Worm (Caenorhabditis elegans) whole organism, L4 larva: ENCODE data around the gene M106.7.

ENCODE experiments used
- D1046.2 ChIP-seq: fragments of 200-800 bp; sonication (Bioruptor generic); IDR thresholded peaks from 2 replicates; pipeline ENCODE4 v1.3.6; 2022; ENCODE audit warnings: missing genetic modification characterization, missing compliant biosample characterization
- F10B5.3 ChIP-seq: sonication (generic microtip); optimal IDR thresholded peaks from 2 replicates; lab custom pipeline; 2016; ENCODE audit warnings: mild to moderate bottlenecking, missing genetic modification characterization, missing compliant biosample characterization
- F44E2.7 ChIP-seq: fragments of 200-800 bp; sonication (Bioruptor generic); IDR thresholded peaks from 2 replicates; pipeline ENCODE4 v2.1.2; 2022; ENCODE audit warnings: missing genetic modification characterization, missing compliant biosample characterization
- T26A8.4 ChIP-seq: fragments of 200-800 bp; sonication (Bioruptor generic); IDR thresholded peaks from 2 replicates; pipeline ENCODE4 v1.3.6; 2022; ENCODE audit warnings: missing genetic modification characterization, missing compliant biosample characterization
- Y75B8A.6 ChIP-seq: fragments of 200-800 bp; sonication (Bioruptor generic); IDR thresholded peaks from 2 replicates; pipeline ENCODE4 v1.3.6; 2022; ENCODE audit warnings: missing genetic modification reagents, missing genetic modification characterization, missing compliant biosample characterization
- ZK546.5 ChIP-seq, 2 experiments: sonication (generic microtip); optimal IDR thresholded peaks; 2 replicates each; lab custom pipeline; 2017; ENCODE audit warnings: missing biosample characterization in 2 of 2, missing genetic modification characterization in 2 of 2
- aha-1 ChIP-seq: fragments of 150-350 bp; peaks from one replicate; lab custom pipeline; 2014; ENCODE audit warnings: missing biosample characterization, missing genetic modification characterization
- ama-1 ChIP-seq: fragments of 150-350 bp; optimal IDR thresholded peaks from 2 replicates; lab custom pipeline; 2014; ENCODE audit warnings: inconsistent platforms, mixed read lengths
- ceh-62 ChIP-seq: sonication (generic microtip); optimal IDR thresholded peaks from 2 replicates; lab custom pipeline; 2017; ENCODE audit warnings: missing biosample characterization, missing genetic modification characterization
- ceh-82 ChIP-seq: sonication (generic microtip); optimal IDR thresholded peaks from 2 replicates; lab custom pipeline; 2017; ENCODE audit warnings: missing biosample characterization, missing genetic modification characterization
- ces-1 ChIP-seq: fragments of 150-350 bp; sonication (generic microtip); optimal IDR thresholded peaks from 4 replicates; lab custom pipeline; 2014; ENCODE audit warnings: missing biosample characterization, missing genetic modification reagents, missing genetic modification characterization
- cey-2 ChIP-seq: sonication (generic microtip); optimal IDR thresholded peaks from 3 replicates; lab custom pipeline; 2017; ENCODE audit warnings: missing genetic modification characterization, mild to moderate bottlenecking, missing compliant biosample characterization, antibody characterized with exemption, borderline replicate concordance; ENCODE audit not compliant: insufficient read depth
- daf-12 ChIP-seq: fragments of 150-350 bp; optimal IDR thresholded peaks from 2 replicates; lab custom pipeline; 2014; ENCODE audit warnings: missing biosample characterization, missing genetic modification reagents, missing genetic modification characterization
- dmd-8 ChIP-seq: fragments of 200-800 bp; sonication (Bioruptor generic); IDR thresholded peaks from 2 replicates; pipeline ENCODE4 v1.3.6; 2022; ENCODE audit warnings: missing genetic modification characterization, missing compliant biosample characterization
- dpl-1 ChIP-seq: fragments of 150-350 bp; optimal IDR thresholded peaks from 2 replicates; lab custom pipeline; 2014; ENCODE audit warnings: missing biosample characterization, missing genetic modification reagents, missing genetic modification characterization
- dve-1 ChIP-seq: sonication (generic microtip); optimal IDR thresholded peaks from 2 replicates; lab custom pipeline; 2017; ENCODE audit warnings: antibody characterized with exemption, mild to moderate bottlenecking, missing genetic modification characterization, missing compliant biosample characterization; ENCODE audit not compliant: insufficient read depth
- egl-43 ChIP-seq: fragments of 200-800 bp; sonication (Bioruptor generic); IDR thresholded peaks from 2 replicates; pipeline ENCODE4 v1.3.6; 2022; ENCODE audit warnings: missing genetic modification reagents, missing genetic modification characterization, missing compliant biosample characterization
- fkh-10 ChIP-seq: fragments of 150-350 bp; optimal IDR thresholded peaks from 2 replicates; lab custom pipeline; 2014; ENCODE audit warnings: missing biosample characterization, missing genetic modification reagents, missing genetic modification characterization
- hlh-30 ChIP-seq: sonication (generic microtip); optimal IDR thresholded peaks from 2 replicates; lab custom pipeline; 2017; ENCODE audit warnings: antibody characterized with exemption, mild to moderate bottlenecking, missing genetic modification characterization, missing compliant biosample characterization; ENCODE audit not compliant: insufficient read depth
- hmg-1.1 ChIP-seq: fragments of 200-800 bp; sonication (Bioruptor generic); IDR thresholded peaks from 2 replicates; pipeline ENCODE4 v1.3.6; 2022; ENCODE audit warnings: missing genetic modification reagents, missing genetic modification characterization, missing compliant biosample characterization
- jun-1 ChIP-seq: fragments of 150-350 bp; optimal IDR thresholded peaks from 2 replicates; lab custom pipeline; 2014; ENCODE audit warnings: missing biosample characterization, missing genetic modification reagents, missing genetic modification characterization
- lin-38 ChIP-seq: fragments of 200-800 bp; sonication (Bioruptor generic); IDR thresholded peaks from 2 replicates; pipeline ENCODE4 v1.3.6; 2022; ENCODE audit warnings: missing genetic modification reagents, missing genetic modification characterization, missing compliant biosample characterization
- lin-39 ChIP-seq: fragments of 150-350 bp; optimal IDR thresholded peaks from 2 replicates; lab custom pipeline; 2014; ENCODE audit warnings: missing biosample characterization, missing genetic modification reagents, missing genetic modification characterization
- lir-3 ChIP-seq: sonication (generic microtip); optimal IDR thresholded peaks from 2 replicates; lab custom pipeline; 2016; ENCODE audit warnings: mild to moderate bottlenecking, missing genetic modification characterization, missing compliant biosample characterization
- lsy-2 ChIP-seq, 2 experiments: fragments of 150-350 bp in 1 of 2; sonication (generic microtip) in 1 of 2; optimal IDR thresholded peaks; 2 replicates each; lab custom pipeline; 2014 to 2017; ENCODE audit warnings: missing biosample characterization in 2 of 2, missing genetic modification characterization in 2 of 2
- mdl-1 ChIP-seq, 2 experiments: fragments of 150-350 bp in 1 of 2; sonication (generic microtip) in 1 of 2; optimal IDR thresholded peaks; 2 replicates each; lab custom pipeline; 2014 to 2017; ENCODE audit warnings: missing biosample characterization in 2 of 2, missing genetic modification characterization in 2 of 2
- mdt-29 ChIP-seq: fragments of 200-800 bp; sonication (Bioruptor generic); IDR thresholded peaks from 2 replicates; pipeline ENCODE4 v1.3.6; 2022; ENCODE audit warnings: missing genetic modification reagents, missing genetic modification characterization, missing compliant biosample characterization
- mep-1 ChIP-seq: fragments of 150-350 bp; sonication (generic microtip); optimal IDR thresholded peaks from 3 replicates; lab custom pipeline; 2014; ENCODE audit warnings: missing biosample characterization, missing genetic modification characterization
- mes-2 ChIP-seq: sonication (generic microtip); optimal IDR thresholded peaks from 2 replicates; lab custom pipeline; 2016; ENCODE audit warnings: missing genotype, mild to moderate bottlenecking, missing genetic modification characterization, missing compliant biosample characterization; ENCODE audit not compliant: poor library complexity, severe bottlenecking
- mxl-2 ChIP-seq: fragments of 200-800 bp; sonication (Bioruptor generic); conservative IDR thresholded peaks from 2 replicates; pipeline ENCODE4 v1.3.6; 2022; ENCODE audit warnings: missing genetic modification reagents, missing genetic modification characterization, missing compliant biosample characterization
- mxl-3 ChIP-seq: fragments of 200-800 bp; sonication (Bioruptor generic); optimal IDR thresholded peaks from 2 replicates; lab custom pipeline; 2018; ENCODE audit warnings: mild to moderate bottlenecking, missing genetic modification characterization, missing compliant biosample characterization
- nhr-11 ChIP-seq: fragments of 150-350 bp; optimal IDR thresholded peaks from 2 replicates; lab custom pipeline; 2014; ENCODE audit warnings: missing biosample characterization, missing genetic modification characterization
- nhr-28 ChIP-seq: fragments of 150-350 bp; optimal IDR thresholded peaks from 2 replicates; lab custom pipeline; 2014; ENCODE audit warnings: missing biosample characterization, missing genetic modification characterization
- nhr-48 ChIP-seq: sonication (generic microtip); optimal IDR thresholded peaks from 2 replicates; lab custom pipeline; 2016; ENCODE audit warnings: mild to moderate bottlenecking, missing genetic modification characterization, missing compliant biosample characterization
- nhr-6 ChIP-seq: fragments of 150-350 bp; optimal IDR thresholded peaks from 2 replicates; lab custom pipeline; 2014; ENCODE audit warnings: missing biosample characterization, missing genetic modification characterization
- pha-4 ChIP-seq, 2 experiments: fragments of 150-350 bp in 1 of 2; fragments of 200-800 bp in 1 of 2; sonication (Bioruptor generic) in 1 of 2; IDR thresholded peaks in 1 of 2; optimal IDR thresholded peaks in 1 of 2; 2 replicates each; pipeline versions ENCODE4 v1.3.6 to Lab custom; 2014 to 2022; ENCODE audit warnings: missing genetic modification characterization in 2 of 2, missing genetic modification reagents in 2 of 2, missing biosample characterization in 1 of 2, missing compliant biosample characterization in 1 of 2
- php-3 ChIP-seq: fragments of 200-800 bp; sonication (Bioruptor generic); IDR thresholded peaks from 2 replicates; pipeline ENCODE4 v1.3.6; 2022; ENCODE audit warnings: missing genetic modification reagents, missing genetic modification characterization, missing compliant biosample characterization
- skn-1 ChIP-seq: fragments of 150-350 bp; optimal IDR thresholded peaks from 2 replicates; lab custom pipeline; 2014; ENCODE audit warnings: missing biosample characterization, missing genetic modification characterization
- snpc-1.2 ChIP-seq: fragments of 200-800 bp; sonication (Bioruptor generic); IDR thresholded peaks from 2 replicates; pipeline ENCODE4 v1.3.6; 2022; ENCODE audit warnings: missing genetic modification reagents, missing genetic modification characterization, missing compliant biosample characterization
- spr-3 ChIP-seq: fragments of 200-800 bp; sonication (Bioruptor generic); optimal IDR thresholded peaks from 2 replicates; lab custom pipeline; 2018; ENCODE audit warnings: mild to moderate bottlenecking, missing genetic modification characterization, missing compliant biosample characterization
- unc-130 ChIP-seq: sonication (generic microtip); optimal IDR thresholded peaks from 2 replicates; lab custom pipeline; 2016; ENCODE audit warnings: missing genetic modification reagents, missing genetic modification characterization, missing compliant biosample characterization
- zag-1 ChIP-seq: fragments of 150-350 bp; optimal IDR thresholded peaks from 2 replicates; lab custom pipeline; 2014; ENCODE audit warnings: missing biosample characterization, missing genetic modification characterization
- zfp-3 ChIP-seq: fragments of 200-800 bp; sonication (Bioruptor generic); conservative IDR thresholded peaks from 2 replicates; pipeline ENCODE4 v1.3.6; 2022; ENCODE audit warnings: missing genetic modification reagents, missing genetic modification characterization, missing compliant biosample characterization
- zip-11 ChIP-seq: fragments of 200-800 bp; sonication (Bioruptor generic); IDR thresholded peaks from 2 replicates; pipeline ENCODE4 v1.3.6; 2022; ENCODE audit warnings: missing genetic modification characterization, missing compliant biosample characterization
- ztf-7 ChIP-seq: fragments of 150-350 bp; optimal IDR thresholded peaks from 2 replicates; lab custom pipeline; 2014; ENCODE audit warnings: missing biosample characterization, missing genetic modification characterization

Gene M106.7

ce11 chrII:10872541-10872940 is 15.6 kb upstream of the M106.7 start, which contains the start of the genes cyn-4 and copz-1 (continued):
- TF ChIP-seq spr-3 (GFP tag; lab: Kevin White, UChicago) = no peak

ce11 chrII:10870698-10871097 is 13.7 kb upstream of the M106.7 start:
- TF ChIP-seq mdt-29 (GFP tag; lab: Robert Waterston, UW) (no peak), lin-38 (peak; percentile 41; the same call in 1 of the 2 replicates), nhr-48 (tag; lab: Kevin White, UChicago) (peak; percentile 15), aha-1 (peak; percentile 57), ama-1 (peak; percentile 35), dmd-8 (GFP tag; lab: Robert Waterston, UW) (no peak), lsy-2 (tag; optimal IDR thresholded peaks at IDR 0.05; lab: Kevin White, UChicago) (peak in 1 of 2 experiments; percentile 25), cey-2 (tag; lab: Kevin White, UChicago) (no peak)
- TF ChIP-seq, all 104 proteins: peak for 5

DNA sequence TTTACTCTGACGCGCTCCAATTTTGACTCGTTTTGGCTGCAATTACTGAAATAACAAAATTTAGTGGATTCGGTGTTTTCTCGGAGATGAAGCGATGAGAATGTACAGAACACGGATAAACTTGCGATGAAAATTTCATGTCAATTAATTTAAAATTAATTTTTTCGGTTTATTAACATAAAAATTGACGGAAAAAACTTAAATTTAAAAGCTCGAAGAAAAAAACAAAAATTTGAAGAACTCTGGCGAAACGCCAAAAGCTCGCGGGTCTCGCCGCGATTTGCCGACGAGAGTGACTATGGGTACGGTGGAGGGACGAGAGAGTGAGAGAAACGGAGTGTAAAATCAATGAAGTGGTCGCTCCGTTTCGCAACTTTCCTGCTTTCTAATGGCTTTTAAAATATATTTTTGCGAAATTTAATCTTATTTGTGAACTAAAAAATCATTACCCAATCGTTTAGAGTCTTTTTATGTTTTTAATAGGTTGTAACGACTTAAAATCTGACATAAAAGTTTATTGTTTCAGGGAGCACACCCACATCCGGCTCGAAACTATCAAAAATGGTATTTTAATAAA is 11.8 kb upstream of the M106.7 start, which contains the start of the genes gmps-1 and cap-2:
Gene gmps-1 (minus strand): TSS at position 51 of the 577 bp plus-strand sequence.
Gene cap-2 (plus strand): TSS at position 527 of the 577 bp plus-strand sequence.
- no peak for TF ChIP-seq skn-1 (tag; lab: Kevin White, UChicago)
- TF ChIP-seq unc-130 = peak; percentile 70
- TF ChIP-seq T26A8.4 (GFP tag; lab: Robert Waterston, UW) = peak; percentile 98
- peak; percentile 76; the same call in 1 of the 2 replicates for TF ChIP-seq mxl-2 (GFP tag; lab: Robert Waterston, UW)
- no peak for TF ChIP-seq cey-2 (tag; lab: Kevin White, UChicago)
- TF ChIP-seq lsy-2 (tag; optimal IDR thresholded peaks at IDR 0.05; lab: Kevin White, UChicago) = peak; percentile 100
- TF ChIP-seq D1046.2 (GFP tag; lab: Robert Waterston, UW) = peak; percentile 7; the same call in 1 of the 2 replicates
- TF ChIP-seq ces-1 (GFP tag; lab: Kevin White, UChicago) = peak; percentile 75
- peak; percentile 55 for TF ChIP-seq lir-3 (tag; lab: Kevin White, UChicago)
- no peak for TF ChIP-seq daf-12 (tag; lab: Kevin White, UChicago)
- peak; percentile 92 for TF ChIP-seq egl-43 (GFP tag; lab: Robert Waterston, UW)
- peak; percentile 95 for TF ChIP-seq fkh-10
- TF ChIP-seq Y75B8A.6 (GFP tag; lab: Robert Waterston, UW) = no peak
- TF ChIP-seq mes-2 (tag; lab: Kevin White, UChicago) = peak; percentile 96
- TF ChIP-seq zip-11 (GFP tag; lab: Robert Waterston, UW) = no peak
- no peak for TF ChIP-seq F44E2.7 (GFP tag; lab: Robert Waterston, UW)
- peak; percentile 92 for TF ChIP-seq ztf-7 (tag; lab: Kevin White, UChicago)
- TF ChIP-seq nhr-6 (tag; lab: Kevin White, UChicago) = peak; percentile 93
- TF ChIP-seq zfp-3 (GFP tag; lab: Robert Waterston, UW) = peak; percentile 86
- TF ChIP-seq mdl-1 (tag; optimal IDR thresholded peaks at IDR 0.05; lab: Kevin White, UChicago) = peak; percentile 61 to 78
- TF ChIP-seq lin-39 (tag; lab: Kevin White, UChicago) = peak; percentile 67
- TF ChIP-seq ama-1 = peak; percentile 54
- TF ChIP-seq dve-1 = peak; percentile 99
- TF ChIP-seq pha-4 (GFP tag; IDR thresholded peaks at IDR 0.05; lab: Robert Waterston, UW) = peak; percentile 96
- TF ChIP-seq pha-4 (tag; optimal IDR thresholded peaks at IDR 0.05; lab: Kevin White, UChicago) = no peak
- TF ChIP-seq jun-1 (tag; lab: Kevin White, UChicago) = peak; percentile 79
- TF ChIP-seq snpc-1.2 = peak; percentile 75
- peak; percentile 96 for TF ChIP-seq aha-1
- no peak for TF ChIP-seq ceh-82 (tag; lab: Kevin White, UChicago)
- TF ChIP-seq nhr-28 (tag; lab: Kevin White, UChicago) = peak; percentile 87
- peak; percentile 98 for TF ChIP-seq hmg-1.1 (GFP tag; lab: Robert Waterston, UW)
- TF ChIP-seq mep-1 (tag; lab: Kevin White, UChicago) = peak; percentile 99
- TF ChIP-seq nhr-11 (tag; lab: Kevin White, UChicago) = peak; percentile 93
- TF ChIP-seq zag-1 (tag; lab: Kevin White, UChicago) = peak; percentile 34
- TF ChIP-seq ceh-62 = no peak
- peak; percentile 48 for TF ChIP-seq mxl-3 (GFP tag; lab: Kevin White, UChicago)
- TF ChIP-seq dmd-8 (GFP tag; lab: Robert Waterston, UW) = peak; percentile 70; the same call in 1 of the 2 replicates
- peak in 1 of 2 experiments; percentile 20 for TF ChIP-seq ZK546.5 (tag; optimal IDR thresholded peaks at IDR 0.05; lab: Kevin White, UChicago)
- TF ChIP-seq php-3 = peak; percentile 83
- peak; percentile 90 for TF ChIP-seq F10B5.3 (tag; lab: Kevin White, UChicago)
- peak; percentile 92 for TF ChIP-seq hlh-30 (tag; lab: Kevin White, UChicago)
- peak; percentile 91 for TF ChIP-seq dpl-1 (GFP tag; lab: Kevin White, UChicago)
